Worm (Caenorhabditis elegans): ENCODE data around the gene daf-2.

daf-2 gene

DNA sequence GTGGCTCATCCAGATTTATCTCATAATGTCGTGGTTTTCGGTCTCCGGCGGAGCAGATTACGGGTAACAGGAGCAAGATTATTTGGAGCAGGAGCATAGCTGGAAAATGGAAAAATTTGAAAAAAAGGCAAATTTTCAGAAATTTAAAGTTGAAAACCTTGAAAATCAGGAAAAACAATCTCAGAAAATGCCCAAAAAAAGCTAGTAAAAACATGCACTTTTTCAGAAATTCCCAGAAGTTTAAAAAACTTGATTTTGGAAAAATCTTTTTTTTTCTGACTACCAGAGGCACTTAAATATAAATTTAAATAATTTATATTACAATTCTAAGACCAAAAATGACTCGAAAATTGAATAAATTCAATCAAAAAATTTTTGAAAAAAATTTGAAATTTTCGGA, 65.0 kb downstream of the daf-2 start, which contains the start of gene Y55D5A.3:
Gene Y55D5A.3 (minus strand): TSS at position 101 of the 400 bp plus-strand sequence.
- no peak for TF ChIP-seq C34F6.9 (tag; optimal IDR thresholded peaks at IDR 0.05)
- TF ChIP-seq nhr-12 (tag; optimal IDR thresholded peaks at IDR 0.05), result no peak
- no peak for TF ChIP-seq nhr-6 (tag; optimal IDR thresholded peaks at IDR 0.05)
- no peak for TF ChIP-seq nhr-23 (tag; optimal IDR thresholded peaks at IDR 0.05)
- no peak for TF ChIP-seq peb-1 (tag; optimal IDR thresholded peaks at IDR 0.05)
- no peak for TF ChIP-seq R02D3.7 (tag; optimal IDR thresholded peaks at IDR 0.05)
- no peak for TF ChIP-seq ZK546.5 (tag; optimal IDR thresholded peaks at IDR 0.05)
- TF ChIP-seq mab-5 (tag; optimal IDR thresholded peaks at IDR 0.05), result no peak
- TF ChIP-seq F13H6.1 (tag; optimal IDR thresholded peaks at IDR 0.05), result no peak
- no peak for TF ChIP-seq nhr-25 (tag; optimal IDR thresholded peaks at IDR 0.05)
- no peak for TF ChIP-seq zag-1 (tag; optimal IDR thresholded peaks at IDR 0.05)
- no peak for TF ChIP-seq ceh-82 (tag; optimal IDR thresholded peaks at IDR 0.05)
- no peak for TF ChIP-seq elt-1 (tag; optimal IDR thresholded peaks at IDR 0.05)
- TF ChIP-seq nhr-77 (tag; optimal IDR thresholded peaks at IDR 0.05), result no peak
- no peak for TF ChIP-seq dmd-4 (tag; optimal IDR thresholded peaks at IDR 0.05)
- TF ChIP-seq unc-55 (GFP tag; optimal IDR thresholded peaks at IDR 0.05), result no peak

DNA sequence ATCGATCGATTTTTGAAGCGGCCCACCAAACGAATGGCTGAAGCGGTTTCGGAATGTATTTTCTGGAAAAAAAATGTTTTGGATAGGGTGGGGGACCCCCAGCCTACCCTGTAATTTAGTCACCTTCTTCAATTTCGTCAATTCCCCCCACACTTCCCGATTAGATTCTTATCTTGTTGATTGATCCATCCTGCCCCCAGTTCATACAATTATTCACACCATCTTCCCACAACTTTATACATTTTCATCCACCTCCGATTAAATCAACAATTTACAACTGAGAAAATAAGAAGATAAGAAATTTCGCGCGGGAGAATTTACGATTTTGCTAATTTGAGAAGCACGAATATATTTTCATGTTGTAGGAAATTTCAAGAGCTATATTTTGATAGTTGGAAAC, 67.7 kb downstream of the daf-2 start:
- TF ChIP-seq ceh-16 (tag; optimal IDR thresholded peaks at IDR 0.05), result peak; percentile 88
- no peak for TF ChIP-seq nhr-77 (tag; optimal IDR thresholded peaks at IDR 0.05)
- no peak for TF ChIP-seq nhr-23 (tag; optimal IDR thresholded peaks at IDR 0.05)

DNA sequence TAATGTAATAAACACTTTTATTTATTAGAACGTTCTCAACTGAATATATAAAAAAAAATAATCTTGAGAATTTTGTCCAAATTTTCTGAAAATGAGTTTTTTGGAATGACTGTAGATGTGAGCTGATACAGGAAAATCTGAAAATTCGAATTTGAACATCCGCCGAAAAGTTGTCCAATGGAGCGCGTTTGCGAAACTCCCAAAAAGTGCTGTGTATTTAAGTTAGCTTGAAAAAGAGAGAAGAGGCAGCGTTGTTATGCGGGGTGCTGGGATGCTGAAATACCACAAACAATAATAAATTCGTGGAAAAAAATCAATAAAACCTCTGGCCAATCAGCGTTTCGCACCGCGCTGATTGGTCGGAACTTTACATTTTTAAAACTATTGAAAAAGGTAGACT, 70.4 kb downstream of the daf-2 start:
- TF ChIP-seq ama-1 (optimal IDR thresholded peaks at IDR 0.05) (no peak), sem-4 (tag; optimal IDR thresholded peaks at IDR 0.05) (no peak), gmeb-1 (tag; optimal IDR thresholded peaks at IDR 0.05) (no peak)

DNA sequence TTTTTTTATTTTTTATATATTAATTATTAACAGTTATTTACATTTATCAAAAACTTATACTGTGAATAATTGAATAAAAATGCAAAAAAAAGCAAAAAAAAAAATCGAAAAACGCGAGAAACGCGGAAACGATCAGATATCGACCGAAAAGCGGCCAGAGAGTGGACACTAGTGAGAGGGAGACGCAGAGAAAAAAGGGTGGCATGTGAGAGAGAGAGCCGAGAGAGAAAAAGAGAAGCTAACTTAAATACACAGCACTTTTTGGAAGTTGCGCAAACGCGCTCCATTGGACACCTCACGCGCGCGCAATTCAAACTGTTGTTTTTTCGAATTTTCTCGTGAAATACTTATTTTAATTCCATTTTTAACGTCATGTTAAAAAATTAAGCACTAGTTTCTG, 74.2 kb downstream of the daf-2 start:
- no peak for TF ChIP-seq nhr-12 (tag; optimal IDR thresholded peaks at IDR 0.05)
- TF ChIP-seq snpc-4 (tag; optimal IDR thresholded peaks at IDR 0.05), result peak; percentile 46
- no peak for TF ChIP-seq alr-1 (tag; optimal IDR thresholded peaks at IDR 0.05)
- peak in 1 of 2 experiments; percentile 64 for TF ChIP-seq mdl-1 (tag; optimal IDR thresholded peaks at IDR 0.05)
- TF ChIP-seq unc-55 (GFP tag; optimal IDR thresholded peaks at IDR 0.05), result peak; percentile 91
- no peak for TF ChIP-seq ztf-11 (tag; optimal IDR thresholded peaks at IDR 0.05)
- TF ChIP-seq Y55F3AM.14 (GFP tag; optimal IDR thresholded peaks at IDR 0.05), result no peak
- no peak for TF ChIP-seq skn-1 (tag; optimal IDR thresholded peaks at IDR 0.05)
- TF ChIP-seq nhr-23 (tag; optimal IDR thresholded peaks at IDR 0.05), result no peak
- peak; percentile 70 to 90 for TF ChIP-seq lsy-2 (tag; optimal IDR thresholded peaks at IDR 0.05)
- no peak for TF ChIP-seq ceh-16 (tag; optimal IDR thresholded peaks at IDR 0.05)
- TF ChIP-seq crh-2 (tag; optimal IDR thresholded peaks at IDR 0.05), result peak; percentile 75
- peak; percentile 89 for TF ChIP-seq gmeb-1 (tag; optimal IDR thresholded peaks at IDR 0.05)
- TF ChIP-seq C34F6.9 (tag; optimal IDR thresholded peaks at IDR 0.05), result peak; percentile 89
- peak; percentile 80 for TF ChIP-seq sma-3 (GFP tag; optimal IDR thresholded peaks at IDR 0.05)
- TF ChIP-seq ztf-1 (GFP tag; conservative IDR thresholded peaks at IDR 0.05), result no peak
- TF ChIP-seq ama-1 (optimal IDR thresholded peaks at IDR 0.05), result no peak
- no peak for TF ChIP-seq nhr-10 (tag; optimal IDR thresholded peaks at IDR 0.05)
- TF ChIP-seq elt-1 (tag; optimal IDR thresholded peaks at IDR 0.05), result no peak
- peak; percentile 83 for TF ChIP-seq nhr-129 (tag; optimal IDR thresholded peaks at IDR 0.05)
- peak; percentile 57 for TF ChIP-seq nhr-21 (tag; optimal IDR thresholded peaks at IDR 0.05)
- no peak for TF ChIP-seq nhr-237 (tag; optimal IDR thresholded peaks at IDR 0.05)
- TF ChIP-seq lin-11 (tag; optimal IDR thresholded peaks at IDR 0.05), result peak; percentile 60
- peak; percentile 44 for TF ChIP-seq ztf-4 (tag; optimal IDR thresholded peaks at IDR 0.05)
- peak; percentile 56 for TF ChIP-seq nhr-25 (tag; optimal IDR thresholded peaks at IDR 0.05)
- TF ChIP-seq ZK546.5 (tag; optimal IDR thresholded peaks at IDR 0.05), result no peak
- TF ChIP-seq fos-1 (tag; optimal IDR thresholded peaks at IDR 0.05), result peak; percentile 47
- TF ChIP-seq aly-2 (tag; optimal IDR thresholded peaks at IDR 0.05), result no peak
- TF ChIP-seq nhr-11 (tag; optimal IDR thresholded peaks at IDR 0.05), result no peak
- peak; percentile 96 for TF ChIP-seq F13H6.1 (tag; optimal IDR thresholded peaks at IDR 0.05)
- no peak for TF ChIP-seq ceh-82 (tag; optimal IDR thresholded peaks at IDR 0.05)
- no peak for TF ChIP-seq unc-62 (GFP tag; optimal IDR thresholded peaks at IDR 0.05)
- TF ChIP-seq unc-39 (tag; optimal IDR thresholded peaks at IDR 0.05), result no peak
- TF ChIP-seq mab-5 (tag; optimal IDR thresholded peaks at IDR 0.05), result peak; percentile 48
- no peak for TF ChIP-seq mbf-1 (tag; optimal IDR thresholded peaks at IDR 0.05)
- no peak for TF ChIP-seq nhr-77 (tag; optimal IDR thresholded peaks at IDR 0.05)
- TF ChIP-seq dmd-4 (tag; optimal IDR thresholded peaks at IDR 0.05), result no peak
- no peak for TF ChIP-seq egl-27 (tag; optimal IDR thresholded peaks at IDR 0.05)
- TF ChIP-seq zag-1 (tag; optimal IDR thresholded peaks at IDR 0.05), result peak; percentile 70
- no peak for TF ChIP-seq nhr-6 (tag; optimal IDR thresholded peaks at IDR 0.05)
- peak; percentile 18 for TF ChIP-seq sem-4 (tag; optimal IDR thresholded peaks at IDR 0.05)
- no peak for TF ChIP-seq R02D3.7 (tag; optimal IDR thresholded peaks at IDR 0.05)
- no peak for TF ChIP-seq lin-39 (tag; optimal IDR thresholded peaks at IDR 0.05)
- no peak for TF ChIP-seq peb-1 (tag; optimal IDR thresholded peaks at IDR 0.05)
- TF ChIP-seq elt-3 (tag; optimal IDR thresholded peaks at IDR 0.05), result no peak
- peak; percentile 39 for TF ChIP-seq blmp-1 (tag; optimal IDR thresholded peaks at IDR 0.05; ENCODE audit: insufficient read depth)

All from whole organism, L2 larva.